Fruit fly (Drosophila melanogaster) whole organism, embryonic: ENCODE data around the gene Ufl1.

Source experiments
- Atf-2 ChIP-seq: fragments of 200-800 bp; sonication (Bioruptor generic); optimal IDR thresholded peaks from 2 replicates; lab custom pipeline; 2016; ENCODE audit warnings: missing biosample characterization, missing genetic modification characterization
- CG11085 ChIP-seq: fragments of 200-800 bp; sonication (Bioruptor generic); IDR thresholded peaks from 2 replicates; pipeline ENCODE4 v1.3.6; 2022; ENCODE audit warnings: missing biosample characterization, missing genetic modification characterization
- CG11247 ChIP-seq: fragments of 200-800 bp; sonication (Bioruptor generic); IDR thresholded peaks from 2 replicates; pipeline ENCODE4 v1.3.6; 2022; ENCODE audit warnings: missing biosample characterization, missing genetic modification characterization
- CG11504 ChIP-seq: fragments of 200-800 bp; sonication (Bioruptor generic); optimal IDR thresholded peaks from 3 replicates; lab custom pipeline; 2019; ENCODE audit warnings: missing biosample characterization, mild to moderate bottlenecking, missing genetic modification characterization, moderate library complexity
- CG12071 ChIP-seq: fragments of 200-800 bp; sonication (Bioruptor generic); optimal IDR thresholded peaks from 3 replicates; lab custom pipeline; 2018; ENCODE audit warnings: missing biosample characterization, mild to moderate bottlenecking, missing genetic modification characterization
- CG14860 ChIP-seq: fragments of 200-800 bp; sonication (Bioruptor generic); IDR thresholded peaks from 3 replicates; pipeline ENCODE4 v1.3.6; 2022; ENCODE audit warnings: missing biosample characterization, missing genetic modification characterization; ENCODE audit not compliant: partially characterized antibody
- CG15011 ChIP-seq: fragments of 200-800 bp; sonication (Bioruptor generic); optimal IDR thresholded peaks from 3 replicates; lab custom pipeline; 2018; ENCODE audit warnings: missing biosample characterization, mild to moderate bottlenecking, missing genetic modification characterization
- CG1529 ChIP-seq: fragments of 200-800 bp; sonication (Bioruptor generic); optimal IDR thresholded peaks from 3 replicates; lab custom pipeline; 2018; ENCODE audit warnings: missing biosample characterization, missing genetic modification characterization
- CG16779 ChIP-seq: fragments of 200-800 bp; sonication (Bioruptor generic); IDR thresholded peaks from 2 replicates; pipeline ENCODE4 v1.3.6; 2022; ENCODE audit warnings: missing biosample characterization, missing genetic modification characterization
- CG17829 ChIP-seq: fragments of 200-800 bp; optimal IDR thresholded peaks from 2 replicates; lab custom pipeline; 2019; ENCODE audit warnings: missing biosample characterization, mild to moderate bottlenecking, missing genetic modification characterization, moderate library complexity
- CG30431 ChIP-seq: fragments of 200-800 bp; sonication (Bioruptor generic); optimal IDR thresholded peaks from 2 replicates; lab custom pipeline; 2017; ENCODE audit warnings: missing biosample characterization, missing genetic modification characterization
- CG3847 ChIP-seq: fragments of 200-800 bp; sonication (Bioruptor generic); IDR thresholded peaks from 2 replicates; pipeline ENCODE4 v1.3.6; 2022; ENCODE audit warnings: missing biosample characterization, missing genetic modification characterization
- CG43689 ChIP-seq: fragments of 200-800 bp; sonication (Bioruptor generic); IDR thresholded peaks from 2 replicates; pipeline ENCODE4 v1.3.6; 2022; ENCODE audit warnings: missing biosample characterization, missing genetic modification characterization
- CG7357 ChIP-seq: fragments of 200-800 bp; sonication (Bioruptor generic); IDR thresholded peaks from 3 replicates; pipeline ENCODE4 v1.3.6; 2022; ENCODE audit warnings: missing biosample characterization, missing genetic modification characterization
- CG7372 ChIP-seq: fragments of 200-800 bp; sonication (Bioruptor generic); IDR thresholded peaks from 2 replicates; pipeline ENCODE4 v1.3.6; 2022; ENCODE audit warnings: missing biosample characterization, missing genetic modification characterization
- CG9727 ChIP-seq: fragments of 200-800 bp; sonication (Bioruptor generic); optimal IDR thresholded peaks from 3 replicates; lab custom pipeline; 2017; ENCODE audit warnings: missing biosample characterization, mild to moderate bottlenecking, missing genetic modification characterization
- CG9876 ChIP-seq: fragments of 200-800 bp; sonication (Bioruptor generic); optimal IDR thresholded peaks from 2 replicates; lab custom pipeline; 2016; ENCODE audit warnings: missing biosample characterization, missing genetic modification characterization
- D ChIP-seq, 2 experiments: fragments of 200-800 bp in 1 of 2; fragments of >200 bp in 1 of 2; sonication (Bioruptor generic) in 1 of 2; optimal IDR thresholded peaks; 2 replicates in 1 of 2; 3 replicates in 1 of 2; lab custom pipeline; 2017; ENCODE audit warnings: mild to moderate bottlenecking in 1 of 2, missing biosample characterization in 1 of 2, missing genetic modification characterization in 1 of 2, missing genetic modification reagents in 1 of 2
- Doc2 ChIP-seq: fragments of 200-800 bp; sonication (Bioruptor generic); IDR thresholded peaks from 2 replicates; pipeline ENCODE4 v1.3.6; 2022; ENCODE audit warnings: missing biosample characterization, missing genetic modification characterization
- Fer3 ChIP-seq: fragments of 200-800 bp; sonication (Bioruptor generic); optimal IDR thresholded peaks from 2 replicates; lab custom pipeline; 2018; ENCODE audit warnings: missing biosample characterization, mild to moderate bottlenecking, missing genetic modification characterization, moderate library complexity
- GATAe ChIP-seq: fragments of 200-800 bp; sonication (Bioruptor generic); conservative IDR thresholded peaks from 2 replicates; pipeline ENCODE4 v1.3.6; 2022; ENCODE audit warnings: missing biosample characterization, missing genetic modification characterization
- Gsc ChIP-seq: fragments of 200-800 bp; sonication (Bioruptor generic); IDR thresholded peaks from 2 replicates; pipeline ENCODE4 v1.3.6; 2022; ENCODE audit warnings: missing biosample characterization, missing genetic modification characterization
- Hey ChIP-seq: fragments of 200-800 bp; sonication (Bioruptor generic); optimal IDR thresholded peaks from 3 replicates; lab custom pipeline; 2018; ENCODE audit warnings: missing biosample characterization, mild to moderate bottlenecking, missing genetic modification characterization
- Meics ChIP-seq: fragments of 200-800 bp; sonication (Bioruptor generic); optimal IDR thresholded peaks from 2 replicates; lab custom pipeline; 2017; ENCODE audit warnings: missing biosample characterization, mild to moderate bottlenecking, missing genetic modification characterization
- NfI ChIP-seq: fragments of 200-800 bp; sonication (Bioruptor generic); optimal IDR thresholded peaks from 3 replicates; lab custom pipeline; 2018; ENCODE audit warnings: missing biosample characterization, mild to moderate bottlenecking, missing genetic modification characterization, moderate library complexity
- Trl ChIP-seq, 3 experiments: fragments of >200 bp in 2 of 3; fragments of 200-800 bp in 1 of 3; sonication (Bioruptor generic) in 1 of 3; optimal IDR thresholded peaks; 2 replicates in 1 of 3; 3 replicates in 2 of 3; lab custom pipeline; 2016 to 2017; ENCODE audit warnings: missing biosample characterization in 1 of 3, missing genetic modification characterization in 1 of 3
- Usf ChIP-seq: fragments of 200-800 bp; sonication (Bioruptor generic); optimal IDR thresholded peaks from 2 replicates; lab custom pipeline; 2017; ENCODE audit warnings: missing genotype, missing biosample characterization, missing genetic modification characterization
- bowl ChIP-seq: fragments of 200-800 bp; sonication (Bioruptor generic); IDR thresholded peaks from 2 replicates; pipeline ENCODE4 v1.3.6; 2022; ENCODE audit warnings: missing biosample characterization, missing genetic modification characterization
- cad ChIP-seq: fragments of >200 bp; optimal IDR thresholded peaks from 2 replicates; lab custom pipeline; 2017; ENCODE audit warnings: missing biosample characterization, missing genetic modification characterization
- cg ChIP-seq: fragments of 200-800 bp; sonication (Bioruptor generic); optimal IDR thresholded peaks from 3 replicates; lab custom pipeline; 2019; ENCODE audit warnings: missing biosample characterization, mild to moderate bottlenecking, missing genetic modification characterization, moderate library complexity
- ems ChIP-seq: fragments of 200-800 bp; sonication (Bioruptor generic); optimal IDR thresholded peaks from 3 replicates; lab custom pipeline; 2016; ENCODE audit warnings: missing biosample characterization, missing genetic modification characterization
- gcm ChIP-seq: fragments of 200-800 bp; sonication (Bioruptor generic); optimal IDR thresholded peaks from 2 replicates; lab custom pipeline; 2019; ENCODE audit warnings: missing biosample characterization, mild to moderate bottlenecking, missing genetic modification characterization, moderate library complexity
- ham ChIP-seq: fragments of 200-800 bp; sonication (Bioruptor generic); IDR thresholded peaks from 2 replicates; pipeline ENCODE4 v1.3.6; 2022; ENCODE audit warnings: missing biosample characterization, missing genetic modification characterization
- hth ChIP-seq: fragments of >200 bp; optimal IDR thresholded peaks from 2 replicates; lab custom pipeline; 2017; ENCODE audit warnings: inconsistent platforms
- kah ChIP-seq: fragments of 200-800 bp; sonication (Bioruptor generic); optimal IDR thresholded peaks from 2 replicates; lab custom pipeline; 2018; ENCODE audit warnings: missing biosample characterization, mild to moderate bottlenecking, missing genetic modification characterization
- kni ChIP-seq: fragments of 200-800 bp; sonication (Bioruptor generic); optimal IDR thresholded peaks from 3 replicates; lab custom pipeline; 2017; ENCODE audit warnings: mild to moderate bottlenecking, missing biosample characterization, missing genetic modification reagents, missing genetic modification characterization
- mld ChIP-seq: fragments of 200-800 bp; sonication (Bioruptor generic); IDR thresholded peaks from 3 replicates; pipeline ENCODE4 v1.3.6; 2022; ENCODE audit warnings: missing biosample characterization, missing genetic modification characterization; ENCODE audit not compliant: partially characterized antibody
- nerfin-1 ChIP-seq: fragments of 200-800 bp; sonication (Bioruptor generic); optimal IDR thresholded peaks from 3 replicates; lab custom pipeline; 2019; ENCODE audit warnings: missing biosample characterization, mild to moderate bottlenecking, missing genetic modification characterization, moderate library complexity
- onecut ChIP-seq: fragments of 200-800 bp; sonication (Bioruptor generic); IDR thresholded peaks from 2 replicates; pipeline ENCODE4 v1.3.6; 2022; ENCODE audit warnings: missing biosample characterization, missing genetic modification characterization
- pfk ChIP-seq: fragments of 200-800 bp; sonication (Bioruptor generic); optimal IDR thresholded peaks from 2 replicates; lab custom pipeline; 2018; ENCODE audit warnings: missing biosample characterization, mild to moderate bottlenecking, missing genetic modification characterization, moderate library complexity
- ro ChIP-seq: fragments of 200-800 bp; sonication (Bioruptor generic); IDR thresholded peaks from 2 replicates; pipeline ENCODE4 v1.3.6; 2022; ENCODE audit warnings: missing biosample characterization, missing genetic modification characterization
- run ChIP-seq: fragments of 200-800 bp; sonication (Bioruptor generic); optimal IDR thresholded peaks from 3 replicates; lab custom pipeline; 2018; ENCODE audit warnings: missing biosample characterization, mild to moderate bottlenecking, missing genetic modification characterization
- sens ChIP-seq: fragments of 200-800 bp; sonication (Bioruptor generic); peaks from one replicate; lab custom pipeline; 2016; ENCODE audit warnings: missing biosample characterization, missing genetic modification characterization
- sna ChIP-seq: fragments of 200-800 bp; sonication (Bioruptor generic); IDR thresholded peaks from 2 replicates; pipeline ENCODE4 v1.3.6; 2022; ENCODE audit warnings: missing biosample characterization, missing genetic modification characterization; ENCODE audit not compliant: partially characterized antibody
- tll ChIP-seq, 2 experiments: fragments of 200-800 bp in 1 of 2; fragments of >200 bp in 1 of 2; sonication (Bioruptor generic) in 1 of 2; optimal IDR thresholded peaks; 2 replicates each; lab custom pipeline; 2017 to 2019; ENCODE audit warnings: missing biosample characterization in 2 of 2, missing genetic modification characterization in 2 of 2, mild to moderate bottlenecking in 1 of 2, moderate library complexity in 1 of 2
- vfl ChIP-seq: fragments of 200-800 bp; sonication (Bioruptor generic); optimal IDR thresholded peaks from 2 replicates; lab custom pipeline; 2016; ENCODE audit warnings: missing biosample characterization, missing genetic modification characterization
- zen ChIP-seq: fragments of 200-800 bp; sonication (Bioruptor generic); optimal IDR thresholded peaks from 3 replicates; lab custom pipeline; 2018; ENCODE audit warnings: missing biosample characterization, mild to moderate bottlenecking, missing genetic modification characterization, moderate library complexity
- zen2 ChIP-seq: fragments of 200-800 bp; sonication (Bioruptor generic); IDR thresholded peaks from 3 replicates; pipeline ENCODE4 v1.3.6; 2022; ENCODE audit warnings: missing biosample characterization, missing genetic modification characterization; ENCODE audit not compliant: partially characterized antibody

Ufl1 gene

DNA sequence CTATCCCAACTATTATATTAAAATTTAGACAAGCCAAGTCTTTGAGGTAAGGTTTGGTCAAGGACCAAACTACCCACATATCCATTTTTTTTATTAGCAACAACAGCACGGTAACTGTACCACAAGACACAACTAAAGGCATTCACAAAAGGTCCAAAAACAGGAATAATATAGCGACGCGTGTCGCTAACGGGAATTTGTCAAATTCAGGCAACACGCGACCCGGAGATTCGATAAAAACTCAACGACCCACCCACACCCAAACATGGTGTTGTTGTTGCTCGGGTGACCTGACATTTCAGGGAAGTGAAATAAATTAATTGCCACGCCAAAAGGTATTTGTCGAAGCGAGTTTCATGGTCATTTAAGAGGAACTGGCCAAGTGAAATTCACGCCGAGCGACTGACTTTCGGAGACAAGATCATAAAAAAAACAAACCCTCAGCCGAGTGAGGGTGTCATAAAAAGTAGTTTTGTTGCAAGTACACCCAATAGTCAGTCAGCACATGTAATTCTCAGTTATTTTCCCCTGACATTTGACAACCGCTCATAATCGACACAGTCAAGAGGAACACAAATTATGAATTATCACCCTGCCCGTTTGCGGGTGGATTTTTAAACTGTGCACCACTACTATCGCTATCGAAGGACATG lies 37.1 kb upstream of the Ufl1 start (continued):
- TF ChIP-seq kah (GFP tag; lab: Kevin White, UChicago), result no peak
- peak in 1 of 2 experiments; percentile 98 for TF ChIP-seq tll (GFP tag; optimal IDR thresholded peaks at IDR 0.05; lab: Kevin White, UChicago)
- TF ChIP-seq zen (tag; lab: Kevin White, UChicago), result no peak
- TF ChIP-seq CG3847 (GFP tag; lab: Robert Waterston, UW), result no peak
- TF ChIP-seq CG15011 (GFP tag; lab: Kevin White, UChicago), result no peak
- TF ChIP-seq kni (GFP tag; lab: Kevin White, UChicago), result peak; percentile 5
- TF ChIP-seq Meics (GFP tag; lab: Kevin White, UChicago), result no peak
- no peak for TF ChIP-seq CG11504
- TF ChIP-seq nerfin-1, result peak; percentile 63
- peak; percentile 41 for TF ChIP-seq D (optimal IDR thresholded peaks at IDR 0.05; lab: Kevin White, UChicago)
- no peak for TF ChIP-seq D (GFP tag; optimal IDR thresholded peaks at IDR 0.05; lab: Kevin White, UChicago)
- no peak for TF ChIP-seq CG1529 (GFP tag; lab: Kevin White, UChicago)
- no peak for TF ChIP-seq mld (GFP tag; lab: Robert Waterston, UW)
- no peak for TF ChIP-seq GATAe
- no peak for TF ChIP-seq CG11085
- TF ChIP-seq CG7357 (GFP tag; lab: Robert Waterston, UW), result no peak
- no peak for TF ChIP-seq hth (lab: Kevin White, UChicago)

DNA sequence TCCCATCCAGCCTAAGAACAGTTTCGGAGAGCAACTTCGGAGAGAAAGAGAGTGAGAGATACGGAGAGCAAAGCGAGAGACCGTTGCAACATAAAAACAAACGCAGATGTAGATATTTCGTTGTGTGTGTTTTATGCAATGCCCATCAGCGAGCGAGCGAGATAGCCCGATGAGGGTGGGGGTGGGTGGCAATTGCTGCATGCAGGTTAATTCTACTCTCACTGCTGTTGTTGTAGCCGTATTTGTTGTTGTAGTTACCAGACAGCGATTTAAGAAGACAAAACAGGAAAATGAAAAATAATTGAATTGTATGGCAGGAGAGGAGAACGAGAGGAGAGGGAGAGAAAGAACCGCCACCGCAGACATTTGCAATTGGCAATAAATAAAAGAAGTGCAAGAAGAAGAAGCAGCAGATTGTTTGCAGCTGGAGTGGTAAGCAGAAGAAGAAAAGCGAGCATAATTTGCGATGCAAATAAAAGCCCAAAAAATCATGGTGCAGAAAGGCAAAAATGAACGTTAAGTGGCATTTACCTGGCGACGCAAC lies 35.6 kb upstream of the Ufl1 start:
- TF ChIP-seq CG14860 (GFP tag; lab: Robert Waterston, UW) (no peak), bowl (GFP tag; lab: Robert Waterston, UW) (no peak), gcm (GFP tag; lab: Kevin White, UChicago) (peak; percentile 54), CG30431 (GFP tag; lab: Kevin White, UChicago) (no peak), cad (peak; percentile 68), Fer3 (tag; lab: Kevin White, UChicago) (no peak), Gsc (GFP tag; lab: Robert Waterston, UW) (no peak), CG11247 (no peak), ro (GFP tag; lab: Robert Waterston, UW) (no peak), NfI (GFP tag; lab: Kevin White, UChicago) (no peak), CG7372 (no peak), CG9727 (GFP tag; lab: Kevin White, UChicago) (no peak), ham (GFP tag; lab: Robert Waterston, UW) (no peak), zen2 (GFP tag; lab: Robert Waterston, UW) (no peak), Usf (GFP tag; lab: Kevin White, UChicago) (no peak), sens (GFP tag; lab: Kevin White, UChicago) (no peak), run (no peak), CG12071 (GFP tag; lab: Kevin White, UChicago) (no peak), CG16779 (GFP tag; lab: Robert Waterston, UW) (no peak), Trl (optimal IDR thresholded peaks at IDR 0.05; lab: Kevin White, UChicago) (peak; percentile 81 to 96), Trl (GFP tag; optimal IDR thresholded peaks at IDR 0.05; lab: Kevin White, UChicago) (no peak), Doc2 (GFP tag; lab: Robert Waterston, UW) (no peak), pfk (no peak), cg (GFP tag; lab: Kevin White, UChicago) (peak; percentile 83), CG43689 (GFP tag; lab: Robert Waterston, UW) (no peak), CG17829 (no peak), sna (peak; percentile 30; the same call in 1 of the 2 replicates), onecut (GFP tag; lab: Robert Waterston, UW) (no peak), vfl (GFP tag; lab: Kevin White, UChicago) (no peak), Hey (no peak), CG9876 (GFP tag; lab: Kevin White, UChicago) (no peak), ems (no peak), CG1529 (GFP tag; lab: Kevin White, UChicago) (no peak), Atf-2 (GFP tag; lab: Kevin White, UChicago) (no peak)
